Worm (Caenorhabditis elegans) whole organism, late embryonic: Measurements from ENCODE around the gene ZK370.6.

ENCODE experiments used
- ama-1 ChIP-seq: fragments of 150-350 bp; optimal IDR thresholded peaks from 2 replicates; lab custom pipeline; 2014
- ceh-34 ChIP-seq: sonication (generic microtip); optimal IDR thresholded peaks from 2 replicates; lab custom pipeline; 2016; ENCODE audit warnings: mild to moderate bottlenecking, missing genetic modification characterization, missing compliant biosample characterization
- ceh-9 ChIP-seq: sonication (generic microtip); optimal IDR thresholded peaks from 2 replicates; lab custom pipeline; 2016; ENCODE audit warnings: mild to moderate bottlenecking, missing genetic modification characterization, inconsistent platforms, missing compliant biosample characterization
- nfya-1 ChIP-seq: sonication (generic microtip); optimal IDR thresholded peaks from 2 replicates; lab custom pipeline; 2017; ENCODE audit warnings: missing genetic modification characterization, mild to moderate bottlenecking, missing compliant biosample characterization, antibody characterized with exemption, moderate library complexity
- nhr-11 ChIP-seq: fragments of 150-350 bp; optimal IDR thresholded peaks from 2 replicates; lab custom pipeline; 2014; ENCODE audit warnings: missing biosample characterization, missing genetic modification characterization
- nhr-232 ChIP-seq: sonication (generic microtip); optimal IDR thresholded peaks from 2 replicates; lab custom pipeline; 2016; ENCODE audit warnings: missing genetic modification characterization, missing compliant biosample characterization
- pag-3 ChIP-seq: sonication (generic microtip); optimal IDR thresholded peaks from 2 replicates; lab custom pipeline; 2016; ENCODE audit warnings: missing compliant biosample characterization, missing genetic modification characterization, borderline replicate concordance
- pha-2 ChIP-seq: sonication (generic microtip); optimal IDR thresholded peaks from 2 replicates; lab custom pipeline; 2017; ENCODE audit warnings: mild to moderate bottlenecking, missing genetic modification characterization, missing compliant biosample characterization
- ref-2 ChIP-seq: sonication (generic microtip); optimal IDR thresholded peaks from 2 replicates; lab custom pipeline; 2016; ENCODE audit warnings: missing genetic modification characterization, missing compliant biosample characterization
- rnt-1 ChIP-seq: sonication (generic microtip); optimal IDR thresholded peaks from 2 replicates; lab custom pipeline; 2016; ENCODE audit warnings: missing genetic modification characterization, missing compliant biosample characterization
- syd-9 ChIP-seq: sonication (generic microtip); optimal IDR thresholded peaks from 2 replicates; lab custom pipeline; 2016; ENCODE audit warnings: mild to moderate bottlenecking, missing genetic modification characterization, moderate library complexity, missing compliant biosample characterization
- tbx-2 ChIP-seq: sonication (generic microtip); optimal IDR thresholded peaks from 2 replicates; lab custom pipeline; 2016; ENCODE audit warnings: missing genetic modification characterization, missing compliant biosample characterization
- zip-5 ChIP-seq: sonication (generic microtip); optimal IDR thresholded peaks from 2 replicates; lab custom pipeline; 2016; ENCODE audit warnings: missing genetic modification characterization, missing compliant biosample characterization

- TF ChIP-seq nfya-1 (tag; lab: Kevin White, UChicago) (no peak), syd-9 (tag; lab: Kevin White, UChicago) (no peak), pha-2 (tag; lab: Kevin White, UChicago) (no peak), nhr-232 (no peak), ceh-9 (tag; lab: Kevin White, UChicago) (no peak), nhr-11 (tag; lab: Kevin White, UChicago) (no peak), ama-1 (no peak), ref-2 (no peak), ceh-34 (tag; lab: Kevin White, UChicago) (no peak), tbx-2 (no peak), zip-5 (tag; lab: Kevin White, UChicago) (no peak), rnt-1 (no peak), pag-3 (tag; lab: Kevin White, UChicago) (no peak)
These were observed 30.7 kb downstream of the ZK370.6 start for ce11 chrIII:8712968-8713367.
